Worm (Caenorhabditis elegans): ENCODE results near the gene F59C12.4.

ce11 chrX:16611333-16612043 is 9.1 kb upstream of the F59C12.4 start:
- TF ChIP-seq dao-5 (tag; optimal IDR thresholded peaks at IDR 0.05), result no peak
- TF ChIP-seq him-1 (tag; optimal IDR thresholded peaks at IDR 0.05), result no peak
